Fruit fly (Drosophila melanogaster) S2 (cell line): Measurements from ENCODE around the gene yem.

ENCODE experiments used
- CG8478 ChIP-seq: fragments of >200 bp; optimal IDR thresholded peaks from 2 replicates; lab custom pipeline; 2018
- CTCF ChIP-seq, 2 experiments: fragments of >200 bp; optimal IDR thresholded peaks; 2 replicates each; lab custom pipeline; 2018

The yem gene

DNA sequence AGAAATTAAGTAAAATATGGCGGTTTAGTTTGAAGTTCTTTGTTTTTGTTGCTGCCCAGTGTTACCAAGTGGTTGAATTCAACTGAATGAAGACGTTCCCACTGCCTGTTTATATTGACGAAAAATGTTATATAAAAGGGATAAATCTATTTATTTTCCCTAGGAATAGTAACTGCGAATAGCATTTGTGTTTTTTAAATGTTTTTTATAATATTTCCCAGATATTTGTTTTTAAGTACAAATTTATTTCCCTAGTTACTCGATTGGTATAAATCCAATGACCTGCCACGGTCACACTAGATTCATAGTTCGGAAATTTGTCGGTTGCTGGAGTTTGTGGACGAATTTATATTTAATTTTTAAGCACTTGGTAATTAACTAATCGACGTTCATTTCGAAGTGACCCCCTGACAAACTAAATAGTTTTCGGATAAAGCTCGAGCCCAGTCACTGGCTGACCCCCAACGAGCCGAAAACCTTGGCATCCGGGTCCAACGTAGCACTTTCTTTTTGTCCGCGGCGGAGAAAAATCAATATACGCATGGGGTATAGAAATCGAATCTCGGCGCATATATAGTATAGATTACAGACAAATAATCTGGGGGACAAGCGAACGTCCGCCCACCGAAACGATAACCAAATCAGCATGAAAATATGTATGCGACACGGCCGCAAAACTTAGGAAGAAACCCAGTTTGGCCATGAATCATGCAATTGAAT lies 8.4 kb upstream of the yem start, which contains the start of the genes dgt6 and Vha100-1:
Gene dgt6, minus strand, starts transcription at position 71 of the 720 bp plus-strand sequence.
Gene Vha100-1, plus strand, starts transcription at position 292 of the 720 bp plus-strand sequence.
- TF ChIP-seq CTCF (optimal IDR thresholded peaks at IDR 0.05; lab: Kevin White, UChicago) = peak in 1 of 2 experiments; percentile 31
- no peak for TF ChIP-seq CG8478 (lab: Kevin White, UChicago)

dm6 chr3R:29124128-29124527 lies 1.4 kb upstream of the yem start:
- no peak for TF ChIP-seq CG8478 (lab: Kevin White, UChicago)
- no peak for TF ChIP-seq CTCF (optimal IDR thresholded peaks at IDR 0.05; lab: Kevin White, UChicago)

DNA sequence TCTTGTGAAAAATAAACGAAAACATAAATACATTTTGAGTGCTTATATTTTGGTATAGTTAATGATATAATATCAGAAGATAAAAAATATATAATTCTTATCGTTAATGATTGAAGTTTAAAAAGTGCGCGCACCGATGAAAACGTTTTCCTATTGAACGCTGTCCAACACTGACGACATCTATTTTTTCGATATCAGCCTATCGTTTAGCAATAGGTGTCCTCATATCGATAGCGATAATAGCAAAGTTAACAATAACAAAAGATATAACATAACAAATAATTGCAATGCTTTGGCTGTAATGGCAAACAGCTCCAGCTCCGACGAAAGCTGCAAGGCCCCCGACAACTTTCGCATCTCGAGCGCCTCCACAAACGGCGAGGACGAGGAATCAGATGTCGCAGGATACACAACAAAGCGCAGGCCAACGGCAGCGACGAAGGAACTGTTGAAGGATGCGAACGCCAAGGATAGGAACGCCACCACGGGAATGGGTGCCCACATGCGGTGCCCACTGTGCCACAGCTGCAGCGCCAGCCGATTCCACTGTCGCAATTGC lies 6.4 kb downstream of the yem start, which contains the start of gene Atg14:
Gene Atg14, plus strand, starts transcription at position 225 of the 559 bp plus-strand sequence.
- TF ChIP-seq CTCF (optimal IDR thresholded peaks at IDR 0.05; lab: Kevin White, UChicago) (no peak), CG8478 (lab: Kevin White, UChicago) (no peak)

dm6 chr3R:29113392-29113791 lies 9.3 kb downstream of the yem start:
- TF ChIP-seq CTCF (optimal IDR thresholded peaks at IDR 0.05; lab: Kevin White, UChicago) (no peak), CG8478 (lab: Kevin White, UChicago) (no peak)

dm6 chr3R:29112398-29113150 lies 10.1 kb downstream of the yem start, which contains the start of the genes alpha-Man-Ib and Pdhb:
TSS of gene alpha-Man-Ib (minus strand) at chr3R:29112822.
TSS of gene Pdhb (plus strand) at chr3R:29113071.
- TF ChIP-seq CG8478 (lab: Kevin White, UChicago) (no peak), CTCF (optimal IDR thresholded peaks at IDR 0.05; lab: Kevin White, UChicago) (no peak)

- TF ChIP-seq CG8478 (lab: Kevin White, UChicago) (no peak), CTCF (optimal IDR thresholded peaks at IDR 0.05; lab: Kevin White, UChicago) (no peak)
Measured at dm6 chr3R:29111795-29112194, 10.9 kb downstream of the yem start.

DNA sequence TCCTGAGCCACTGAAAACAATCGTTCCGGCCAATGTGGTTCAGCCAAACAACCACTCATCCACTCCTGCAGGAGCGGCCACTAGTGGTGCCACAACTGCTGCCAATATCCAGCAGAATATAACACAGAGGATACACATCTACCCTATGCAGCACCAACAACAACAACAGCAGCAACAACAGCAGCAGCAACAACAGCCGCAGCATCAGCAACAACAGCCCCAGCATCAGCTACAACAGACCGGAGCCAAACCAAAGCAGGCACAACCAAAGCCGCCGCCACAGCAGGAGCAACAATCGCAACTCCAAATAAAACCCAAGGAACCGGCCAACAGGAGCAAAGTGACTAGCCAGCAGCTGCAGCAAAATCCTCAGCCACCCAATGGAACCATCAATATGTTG lies 19.5 kb downstream of the yem start:
- TF ChIP-seq CTCF (optimal IDR thresholded peaks at IDR 0.05; lab: Kevin White, UChicago) = no peak
- no peak for TF ChIP-seq CG8478 (lab: Kevin White, UChicago)

DNA sequence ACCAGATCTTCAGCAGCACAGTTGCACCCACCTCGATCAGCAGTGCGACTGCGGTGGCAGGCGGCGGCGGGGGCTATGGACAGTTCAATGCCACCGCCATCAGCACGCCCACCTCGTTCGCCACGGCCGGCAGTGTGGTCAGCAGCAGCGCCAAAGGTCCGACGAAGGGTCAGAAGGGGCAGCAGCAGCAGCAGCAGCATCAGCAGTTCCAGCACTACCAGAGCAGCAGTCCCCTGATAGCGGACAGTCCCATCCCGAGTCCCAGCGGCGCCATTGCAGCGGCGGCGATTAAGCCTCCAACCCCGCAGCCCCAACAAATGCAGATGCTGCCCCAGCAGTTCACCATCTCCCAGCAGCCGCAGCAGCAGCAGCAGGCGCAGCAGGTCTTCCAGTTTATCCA lies 24.7 kb downstream of the yem start:
- TF ChIP-seq CTCF (optimal IDR thresholded peaks at IDR 0.05; lab: Kevin White, UChicago) (no peak), CG8478 (lab: Kevin White, UChicago) (no peak)

- no peak for TF ChIP-seq CG8478 (lab: Kevin White, UChicago)
- TF ChIP-seq CTCF (optimal IDR thresholded peaks at IDR 0.05; lab: Kevin White, UChicago) = no peak
Measured at dm6 chr3R:29096009-29096443, 26.7 kb downstream of the yem start.

DNA sequence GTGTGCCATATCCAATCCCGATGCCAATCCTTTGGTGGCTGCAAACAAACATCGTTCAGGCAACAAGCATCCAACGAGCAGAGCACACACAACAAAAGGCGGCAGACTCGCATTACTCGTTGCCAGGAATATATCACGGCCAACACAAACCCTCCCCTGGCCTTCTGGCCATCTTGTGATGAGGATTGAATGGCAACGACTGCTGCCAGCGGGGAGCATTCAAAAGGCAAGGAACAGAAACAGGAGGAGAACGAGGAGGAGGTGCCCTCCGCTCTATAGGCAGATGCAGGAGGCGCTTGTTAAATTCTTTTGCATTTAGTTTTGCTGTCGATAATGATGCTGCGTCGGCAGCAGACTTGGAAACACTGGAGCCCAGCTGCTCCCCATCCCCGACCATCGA lies 27.2 kb downstream of the yem start:
- TF ChIP-seq CG8478 (lab: Kevin White, UChicago) = no peak
- TF ChIP-seq CTCF (optimal IDR thresholded peaks at IDR 0.05; lab: Kevin White, UChicago) = no peak

DNA sequence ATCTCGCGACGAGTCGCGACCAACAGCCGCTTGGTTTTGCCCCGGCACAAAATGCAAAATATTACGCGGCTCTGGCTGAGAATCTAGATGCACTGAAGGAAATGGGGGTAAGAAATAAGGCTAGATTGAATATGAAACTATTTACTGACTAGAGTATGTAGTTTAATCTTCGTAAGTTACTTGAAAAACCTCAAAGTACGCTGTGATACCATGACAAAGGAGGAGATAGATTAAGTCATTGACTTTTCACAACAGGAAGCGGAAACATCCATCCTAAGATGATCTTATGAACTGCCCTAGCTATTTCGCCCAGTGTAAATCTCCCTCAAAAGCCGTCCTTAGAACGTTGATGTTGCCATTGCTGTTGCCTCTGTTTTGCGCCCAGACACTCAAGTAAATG lies 28.5 kb downstream of the yem start:
- TF ChIP-seq CG8478 (lab: Kevin White, UChicago) = no peak
- no peak for TF ChIP-seq CTCF (optimal IDR thresholded peaks at IDR 0.05; lab: Kevin White, UChicago)

dm6 chr3R:29091609-29092008 lies 31.1 kb downstream of the yem start:
- no peak for TF ChIP-seq CTCF (optimal IDR thresholded peaks at IDR 0.05; lab: Kevin White, UChicago)
- TF ChIP-seq CG8478 (lab: Kevin White, UChicago) = no peak

- TF ChIP-seq CTCF (optimal IDR thresholded peaks at IDR 0.05; lab: Kevin White, UChicago) (no peak), CG8478 (lab: Kevin White, UChicago) (no peak)
Measured at dm6 chr3R:29089662-29090007, 33.0 kb downstream of the yem start.

DNA sequence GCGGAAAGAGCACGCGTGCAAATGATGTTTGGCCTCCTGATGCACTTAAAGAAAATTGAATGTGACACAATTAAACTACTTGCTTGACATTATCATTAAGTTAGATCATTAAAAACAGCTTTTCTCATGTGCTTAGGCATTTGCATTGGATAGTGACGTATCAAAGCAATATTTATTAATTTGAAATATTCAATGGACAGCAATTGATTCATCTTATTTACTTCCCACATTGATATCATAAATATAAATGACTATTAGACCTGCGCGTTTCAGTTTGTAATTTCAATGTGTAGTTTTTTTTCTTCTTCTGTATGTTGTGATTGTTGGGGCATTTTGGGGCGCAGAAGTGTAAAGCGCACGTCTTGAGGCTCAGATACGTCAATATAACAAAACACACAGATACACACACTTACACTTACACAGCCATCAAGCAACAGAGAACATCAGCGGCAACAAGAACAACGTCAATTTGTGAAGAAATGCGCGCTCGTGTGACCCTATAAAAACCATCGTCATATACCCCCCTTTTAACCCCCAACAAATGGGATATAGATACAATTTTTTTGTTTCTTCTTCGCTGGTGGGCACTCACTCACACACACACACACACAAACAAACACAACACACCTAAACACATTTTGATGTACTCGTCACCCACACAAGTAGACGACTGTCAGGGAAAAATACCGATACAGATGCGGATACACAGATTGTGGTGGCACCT lies 33.6 kb downstream of the yem start:
- TF ChIP-seq CG8478 (lab: Kevin White, UChicago) (no peak), CTCF (optimal IDR thresholded peaks at IDR 0.05; lab: Kevin White, UChicago) (no peak)
